Worm (Caenorhabditis elegans) whole organism, late embryonic: ENCODE measurements around the gene nhr-184.

Source experiments
- ets-4 ChIP-seq: sonication (generic microtip); optimal IDR thresholded peaks from 2 replicates; lab custom pipeline; 2016; ENCODE audit warnings: missing genetic modification characterization, missing compliant biosample characterization
- fkh-10 ChIP-seq: fragments of 150-350 bp; optimal IDR thresholded peaks from 2 replicates; lab custom pipeline; 2014; ENCODE audit warnings: missing biosample characterization, missing genetic modification reagents, missing genetic modification characterization
- pqm-1 ChIP-seq: sonication (generic microtip); optimal IDR thresholded peaks from 2 replicates; lab custom pipeline; 2016; ENCODE audit warnings: missing genetic modification characterization, missing compliant biosample characterization
- pros-1 ChIP-seq: fragments of 150-350 bp; optimal IDR thresholded peaks from 2 replicates; lab custom pipeline; 2014; ENCODE audit warnings: missing biosample characterization, missing genetic modification reagents, missing genetic modification characterization
- ztf-16 ChIP-seq: sonication (generic microtip); optimal IDR thresholded peaks from 2 replicates; lab custom pipeline; 2017; ENCODE audit warnings: missing genetic modification characterization, missing compliant biosample characterization

DNA sequence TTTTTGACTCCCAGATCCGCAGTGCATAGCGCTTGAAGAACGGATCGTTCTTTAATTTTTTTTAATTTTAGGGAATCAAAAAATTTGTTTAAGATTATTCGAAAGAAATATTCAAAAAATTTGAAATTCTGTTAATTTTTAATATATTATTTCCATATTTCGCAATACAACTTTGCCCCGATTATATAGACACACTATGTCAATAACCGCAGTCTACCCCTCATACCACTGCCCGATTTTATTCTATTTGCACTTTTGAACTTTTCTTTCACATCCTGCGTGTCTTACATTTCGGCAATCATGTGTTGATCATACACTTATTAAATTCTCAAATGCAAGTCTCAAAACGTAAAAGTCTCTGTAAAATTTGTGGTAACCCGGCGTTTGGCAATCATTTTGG is 4.5 kb upstream of the nhr-184 start, which contains the start of gene nhr-56:
- no peak for TF ChIP-seq ets-4 (tag; lab: Kevin White, UChicago)
- TF ChIP-seq pqm-1 (tag; lab: Kevin White, UChicago): no peak
- TF ChIP-seq pros-1 (tag; lab: Kevin White, UChicago): no peak
- no peak for TF ChIP-seq ztf-16 (tag; lab: Kevin White, UChicago)
- TF ChIP-seq fkh-10 (GFP tag; lab: Kevin White, UChicago): no peak
